Worm (Caenorhabditis elegans) whole organism, late embryonic: ENCODE measurements around the gene F26H11.8.

Experiments used
- T23F11.4 ChIP-seq: fragments of 200-800 bp; sonication (Bioruptor generic); optimal IDR thresholded peaks from 2 replicates; lab custom pipeline; 2018; ENCODE audit warnings: mild to moderate bottlenecking, missing genetic modification characterization, missing compliant biosample characterization
- Y22D7AL.16 ChIP-seq: sonication (generic microtip); optimal IDR thresholded peaks from 2 replicates; lab custom pipeline; 2016; ENCODE audit warnings: missing genetic modification characterization, missing compliant biosample characterization
- ama-1 ChIP-seq: fragments of 150-350 bp; optimal IDR thresholded peaks from 2 replicates; lab custom pipeline; 2014
- ceh-18 ChIP-seq: sonication (generic microtip); optimal IDR thresholded peaks from 2 replicates; lab custom pipeline; 2016; ENCODE audit warnings: missing genetic modification characterization, missing compliant biosample characterization
- ceh-2 ChIP-seq: sonication (generic microtip); optimal IDR thresholded peaks from 2 replicates; lab custom pipeline; 2016; ENCODE audit warnings: missing genotype, missing genetic modification characterization, missing compliant biosample characterization
- ceh-22 ChIP-seq: sonication (generic microtip); optimal IDR thresholded peaks from 2 replicates; lab custom pipeline; 2017; ENCODE audit warnings: missing biosample characterization, missing genetic modification characterization
- ceh-30 ChIP-seq: fragments of 150-350 bp; optimal IDR thresholded peaks from 2 replicates; lab custom pipeline; 2014; ENCODE audit warnings: missing biosample characterization, missing genetic modification characterization
- ceh-31 ChIP-seq: sonication (generic microtip); optimal IDR thresholded peaks from 2 replicates; lab custom pipeline; 2016; ENCODE audit warnings: missing genetic modification characterization, missing compliant biosample characterization
- ceh-34 ChIP-seq: sonication (generic microtip); optimal IDR thresholded peaks from 2 replicates; lab custom pipeline; 2016; ENCODE audit warnings: mild to moderate bottlenecking, missing genetic modification characterization, missing compliant biosample characterization
- ceh-48 ChIP-seq: sonication (generic microtip); optimal IDR thresholded peaks from 2 replicates; lab custom pipeline; 2016; ENCODE audit warnings: missing genetic modification characterization, inconsistent platforms, missing compliant biosample characterization
- ceh-6 ChIP-seq: fragments of 200-800 bp; sonication (Bioruptor generic); optimal IDR thresholded peaks from 2 replicates; lab custom pipeline; 2018; ENCODE audit warnings: mild to moderate bottlenecking, missing genetic modification characterization, missing compliant biosample characterization
- che-1 ChIP-seq: sonication (generic microtip); optimal IDR thresholded peaks from 2 replicates; lab custom pipeline; 2016; ENCODE audit warnings: mild to moderate bottlenecking, missing genetic modification characterization, missing compliant biosample characterization
- dmd-4 ChIP-seq: sonication (generic microtip); optimal IDR thresholded peaks from 2 replicates; lab custom pipeline; 2016; ENCODE audit warnings: borderline replicate concordance, missing genetic modification characterization, missing compliant biosample characterization
- dve-1 ChIP-seq: sonication (generic microtip); optimal IDR thresholded peaks from 2 replicates; lab custom pipeline; 2017; ENCODE audit warnings: antibody characterized with exemption, mild to moderate bottlenecking, missing genetic modification characterization, missing compliant biosample characterization
- elt-4 ChIP-seq: sonication (generic microtip); optimal IDR thresholded peaks from 2 replicates; lab custom pipeline; 2016; ENCODE audit warnings: missing genetic modification characterization, missing compliant biosample characterization
- fkh-10 ChIP-seq: fragments of 150-350 bp; optimal IDR thresholded peaks from 2 replicates; lab custom pipeline; 2014; ENCODE audit warnings: missing biosample characterization, missing genetic modification reagents, missing genetic modification characterization
- gmeb-2 ChIP-seq: sonication (generic microtip); optimal IDR thresholded peaks from 2 replicates; lab custom pipeline; 2016; ENCODE audit warnings: missing genetic modification characterization, inconsistent platforms, missing compliant biosample characterization
- hlh-13 ChIP-seq: fragments of 200-800 bp; sonication (Bioruptor generic); optimal IDR thresholded peaks from 2 replicates; lab custom pipeline; 2018; ENCODE audit warnings: mild to moderate bottlenecking, missing genetic modification characterization, missing compliant biosample characterization
- mec-3 ChIP-seq: sonication (generic microtip); optimal IDR thresholded peaks from 2 replicates; lab custom pipeline; 2016; ENCODE audit warnings: borderline replicate concordance, missing genetic modification characterization, missing compliant biosample characterization
- nfya-1 ChIP-seq: sonication (generic microtip); optimal IDR thresholded peaks from 2 replicates; lab custom pipeline; 2017; ENCODE audit warnings: missing genetic modification characterization, mild to moderate bottlenecking, missing compliant biosample characterization, antibody characterized with exemption, moderate library complexity
- nhr-11 ChIP-seq: fragments of 150-350 bp; optimal IDR thresholded peaks from 2 replicates; lab custom pipeline; 2014; ENCODE audit warnings: missing biosample characterization, missing genetic modification characterization
- nhr-232 ChIP-seq: sonication (generic microtip); optimal IDR thresholded peaks from 2 replicates; lab custom pipeline; 2016; ENCODE audit warnings: missing genetic modification characterization, missing compliant biosample characterization
- pha-2 ChIP-seq: sonication (generic microtip); optimal IDR thresholded peaks from 2 replicates; lab custom pipeline; 2017; ENCODE audit warnings: mild to moderate bottlenecking, missing genetic modification characterization, missing compliant biosample characterization
- pha-4 ChIP-seq: fragments of 150-350 bp; optimal IDR thresholded peaks from 2 replicates; lab custom pipeline; 2018; ENCODE audit warnings: missing biosample characterization, missing genetic modification reagents, missing genetic modification characterization
- pqm-1 ChIP-seq: sonication (generic microtip); optimal IDR thresholded peaks from 2 replicates; lab custom pipeline; 2016; ENCODE audit warnings: missing genetic modification characterization, missing compliant biosample characterization
- sox-2 ChIP-seq: fragments of 200-800 bp; sonication (Bioruptor generic); IDR thresholded peaks from 2 replicates; pipeline ENCODE4 v1.3.6; 2022; ENCODE audit warnings: missing genetic modification reagents, missing genetic modification characterization, missing compliant biosample characterization
- sox-4 ChIP-seq: sonication (generic microtip); optimal IDR thresholded peaks from 2 replicates; lab custom pipeline; 2017; ENCODE audit warnings: mild to moderate bottlenecking, missing genetic modification characterization, inconsistent platforms, missing compliant biosample characterization
- tbx-2 ChIP-seq: sonication (generic microtip); optimal IDR thresholded peaks from 2 replicates; lab custom pipeline; 2016; ENCODE audit warnings: missing genetic modification characterization, missing compliant biosample characterization
- unc-3 ChIP-seq, 2 experiments: fragments of 200-800 bp in 1 of 2; sonication (Bioruptor generic) in 1 of 2; sonication (generic microtip) in 1 of 2; conservative IDR thresholded peaks in 1 of 2; optimal IDR thresholded peaks in 1 of 2; 2 replicates each; pipeline versions ENCODE4 v1.3.6 to Lab custom; 2016 to 2022; ENCODE audit warnings: missing compliant biosample characterization in 2 of 2, missing genetic modification characterization in 2 of 2, missing genetic modification reagents in 1 of 2
- unc-42 ChIP-seq: sonication (generic microtip); optimal IDR thresholded peaks from 2 replicates; lab custom pipeline; 2016; ENCODE audit warnings: missing genotype, missing genetic modification characterization, missing compliant biosample characterization
- unc-55 ChIP-seq: sonication (generic microtip); optimal IDR thresholded peaks from 2 replicates; lab custom pipeline; 2017; ENCODE audit warnings: missing biosample characterization, missing genetic modification reagents, missing genetic modification characterization
- ztf-16 ChIP-seq: sonication (generic microtip); optimal IDR thresholded peaks from 2 replicates; lab custom pipeline; 2017; ENCODE audit warnings: missing genetic modification characterization, missing compliant biosample characterization

Gene F26H11.8

DNA sequence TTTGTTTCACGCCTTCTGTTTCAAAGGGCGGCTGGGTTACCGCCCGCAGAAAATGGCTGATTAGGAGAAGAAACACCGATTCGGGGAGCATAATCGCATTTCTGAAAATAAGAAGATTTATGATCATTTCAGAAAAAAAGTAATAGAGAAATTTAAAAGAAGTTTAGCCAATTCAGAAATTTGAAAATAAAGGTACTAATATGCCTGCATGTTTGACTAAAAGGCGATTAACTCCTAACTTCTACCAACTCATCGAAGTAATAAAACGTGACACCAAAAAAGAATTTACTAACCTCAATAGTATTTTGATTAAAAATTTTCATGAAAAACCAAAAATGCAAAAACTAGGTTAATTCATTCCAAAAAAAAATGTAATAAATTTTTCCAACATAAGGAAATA lies 36.5 kb downstream of the F26H11.8 start, which contains the start of gene plx-2:
plx-2 (minus strand) TSS at position 101 of the 400 bp plus-strand sequence.
- no peak for TF ChIP-seq ceh-6 (GFP tag; lab: Kevin White, UChicago)
- TF ChIP-seq ceh-30 (tag; lab: Kevin White, UChicago), result no peak
- no peak for TF ChIP-seq ceh-48 (tag; lab: Kevin White, UChicago)
- TF ChIP-seq mec-3 (tag; lab: Kevin White, UChicago), result no peak
- TF ChIP-seq nhr-232 (tag; lab: Kevin White, UChicago), result no peak
- TF ChIP-seq ceh-2 (tag; lab: Kevin White, UChicago), result no peak
- no peak for TF ChIP-seq nfya-1 (tag; lab: Kevin White, UChicago)
- TF ChIP-seq dve-1, result no peak
- TF ChIP-seq fkh-10, result no peak
- TF ChIP-seq Y22D7AL.16 (tag; lab: Kevin White, UChicago), result no peak
- TF ChIP-seq ceh-34 (tag; lab: Kevin White, UChicago), result no peak
- no peak for TF ChIP-seq pqm-1
- TF ChIP-seq pha-2, result no peak
- no peak for TF ChIP-seq nhr-11 (tag; lab: Kevin White, UChicago)
- TF ChIP-seq gmeb-2 (tag; lab: Kevin White, UChicago), result no peak
- TF ChIP-seq sox-4, result no peak
- TF ChIP-seq ceh-18 (tag; lab: Kevin White, UChicago), result no peak
- no peak for TF ChIP-seq ama-1 (lab: Kevin White, UChicago)
- no peak for TF ChIP-seq pha-4 (tag; lab: Kevin White, UChicago)

ce11 chrII:14427714-14428113 lies 39.4 kb downstream of the F26H11.8 start:
- TF ChIP-seq nhr-11 (tag; lab: Kevin White, UChicago) (no peak), unc-42 (peak; percentile 43)

DNA sequence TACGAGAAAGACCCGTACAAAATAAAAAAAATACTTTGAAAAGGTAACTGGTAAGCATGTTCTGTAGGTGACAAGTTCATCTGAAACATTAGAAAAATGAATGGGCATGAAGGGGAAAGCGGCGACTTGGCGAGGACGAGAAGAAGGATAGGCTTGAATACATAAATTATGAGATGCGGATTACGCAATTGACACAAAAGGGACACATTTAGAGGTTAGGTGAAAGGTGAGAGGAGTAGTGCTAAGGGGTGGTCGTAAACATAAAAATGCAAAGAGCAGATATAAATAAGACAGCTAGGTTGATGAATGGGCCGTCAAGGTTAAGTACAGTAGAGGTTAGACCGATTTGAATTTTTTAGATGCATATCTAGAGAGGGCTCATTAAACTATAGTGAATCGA lies 40.5 kb downstream of the F26H11.8 start:
- TF ChIP-seq dmd-4 (tag; lab: Kevin White, UChicago) (no peak), unc-55 (GFP tag; lab: Kevin White, UChicago) (peak; percentile 70)

- TF ChIP-seq ceh-31, result no peak
- TF ChIP-seq unc-42, result peak; percentile 69
- no peak for TF ChIP-seq fkh-10
- TF ChIP-seq unc-3 (GFP tag; conservative IDR thresholded peaks at IDR 0.05; lab: Robert Waterston, UW), result no peak
- TF ChIP-seq unc-3 (tag; optimal IDR thresholded peaks at IDR 0.05; lab: Kevin White, UChicago), result no peak
- TF ChIP-seq T23F11.4 (GFP tag; lab: Kevin White, UChicago), result no peak
- TF ChIP-seq ztf-16 (tag; lab: Kevin White, UChicago), result no peak
- no peak for TF ChIP-seq pqm-1
- no peak for TF ChIP-seq elt-4 (tag; lab: Kevin White, UChicago)
- no peak for TF ChIP-seq mec-3 (tag; lab: Kevin White, UChicago)
These were observed 43.8 kb downstream of the F26H11.8 start for ce11 chrII:14432100-14432499.

ce11 chrII:14433712-14434352 lies 45.5 kb downstream of the F26H11.8 start:
- TF ChIP-seq che-1 (tag; lab: Kevin White, UChicago) (no peak), ceh-48 (tag; lab: Kevin White, UChicago) (peak; percentile 10), ceh-22 (tag; lab: Kevin White, UChicago) (no peak), unc-42 (peak; percentile 80), nhr-232 (tag; lab: Kevin White, UChicago) (no peak)

DNA sequence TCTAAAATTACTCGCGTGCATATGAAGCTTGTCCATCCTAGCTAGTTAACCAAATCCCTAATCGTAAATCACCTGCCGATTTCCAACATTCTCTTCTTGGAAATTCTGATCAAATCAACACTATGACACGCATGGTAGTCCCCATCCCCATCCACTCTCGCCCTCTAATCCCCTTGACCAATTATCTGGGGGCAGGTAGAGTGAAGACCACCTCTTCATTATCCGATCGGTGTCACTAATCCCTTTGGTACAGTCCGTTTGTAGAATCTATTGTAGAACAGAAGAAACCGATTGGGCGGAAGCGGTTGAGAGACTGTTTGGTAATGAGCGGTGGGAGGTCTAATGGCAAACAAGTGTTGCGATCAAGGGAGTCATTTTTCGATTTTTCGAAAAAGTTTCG lies 48.8 kb downstream of the F26H11.8 start:
- TF ChIP-seq ceh-31 (peak; percentile 3), sox-2 (no peak), tbx-2 (tag; lab: Kevin White, UChicago) (peak; percentile 8), nhr-232 (tag; lab: Kevin White, UChicago) (no peak), che-1 (tag; lab: Kevin White, UChicago) (no peak), hlh-13 (GFP tag; lab: Kevin White, UChicago) (no peak)
